Worm (Caenorhabditis elegans): ENCODE measurements around the gene C10C5.3.

The C10C5.3 gene

ce11 chrIV:9376550-9376949 lies 1.9 kb downstream of the C10C5.3 start:
- TF ChIP-seq nhr-11 (tag; optimal IDR thresholded peaks at IDR 0.05): no peak
- no peak for TF ChIP-seq hif-1 (tag; optimal IDR thresholded peaks at IDR 0.05)
- TF ChIP-seq unc-130 (GFP tag; optimal IDR thresholded peaks at IDR 0.05): no peak
- TF ChIP-seq F37D6.2 (tag; optimal IDR thresholded peaks at IDR 0.05): no peak
- TF ChIP-seq ceh-82 (tag; optimal IDR thresholded peaks at IDR 0.05): no peak
- peak; percentile 70 for TF ChIP-seq dmd-6 (GFP tag; IDR thresholded peaks at IDR 0.05)
- TF ChIP-seq nhr-28 (tag; optimal IDR thresholded peaks at IDR 0.05): peak; percentile 39
- no peak for TF ChIP-seq mdl-1 (tag; optimal IDR thresholded peaks at IDR 0.05)
- TF ChIP-seq set-16 (GFP tag; IDR thresholded peaks at IDR 0.05): no peak
- peak; percentile 36 for TF ChIP-seq hlh-30 (tag; optimal IDR thresholded peaks at IDR 0.05; ENCODE audit: insufficient read depth)
- no peak for TF ChIP-seq gei-8 (GFP tag; optimal IDR thresholded peaks at IDR 0.05)
- TF ChIP-seq Y75B8A.6 (GFP tag; IDR thresholded peaks at IDR 0.05): no peak
- no peak for TF ChIP-seq T20F7.1 (GFP tag; optimal IDR thresholded peaks at IDR 0.05)
- no peak for TF ChIP-seq hmg-1.1 (GFP tag; IDR thresholded peaks at IDR 0.05)
- no peak for TF ChIP-seq daf-19 (GFP tag; conservative IDR thresholded peaks at IDR 0.05)
- no peak for TF ChIP-seq lir-3 (tag; optimal IDR thresholded peaks at IDR 0.05)
- no peak for TF ChIP-seq saeg-2 (GFP tag; IDR thresholded peaks at IDR 0.05)
- no peak for TF ChIP-seq dpl-1 (GFP tag; optimal IDR thresholded peaks at IDR 0.05)
- TF ChIP-seq aha-1 (tag): no peak
- TF ChIP-seq daf-8 (GFP tag; IDR thresholded peaks at IDR 0.05): no peak
- no peak for TF ChIP-seq F26F4.8 (GFP tag; conservative IDR thresholded peaks at IDR 0.05)
- peak; percentile 49 for TF ChIP-seq dve-1 (tag; optimal IDR thresholded peaks at IDR 0.05; ENCODE audit: insufficient read depth)
- TF ChIP-seq lin-29 (GFP tag; IDR thresholded peaks at IDR 0.05): no peak
- no peak for TF ChIP-seq mes-2 (tag; optimal IDR thresholded peaks at IDR 0.05; ENCODE audit: poor library complexity, severe bottlenecking)
- TF ChIP-seq nhr-77 (tag; optimal IDR thresholded peaks at IDR 0.05): no peak
- TF ChIP-seq dmd-9 (GFP tag; IDR thresholded peaks at IDR 0.05): no peak
- no peak for TF ChIP-seq nhr-102 (tag; optimal IDR thresholded peaks at IDR 0.05)
- peak in 1 of 2 experiments; percentile 31 for TF ChIP-seq lsy-2 (tag; optimal IDR thresholded peaks at IDR 0.05)
- no peak for TF ChIP-seq ceh-32 (tag; optimal IDR thresholded peaks at IDR 0.05; ENCODE audit: poor library complexity)
- no peak for TF ChIP-seq F49E8.2 (tag; optimal IDR thresholded peaks at IDR 0.05; ENCODE audit: borderline replicate concordance)
- no peak for TF ChIP-seq aly-2 (tag; optimal IDR thresholded peaks at IDR 0.05)
- TF ChIP-seq nhr-6 (tag; optimal IDR thresholded peaks at IDR 0.05): no peak
- TF ChIP-seq ama-1 (optimal IDR thresholded peaks at IDR 0.05): no peak
- TF ChIP-seq ceh-28 (tag; optimal IDR thresholded peaks at IDR 0.05): no peak
- TF ChIP-seq mxl-2 (GFP tag; conservative IDR thresholded peaks at IDR 0.05): no peak
- TF ChIP-seq F44E2.7 (GFP tag; IDR thresholded peaks at IDR 0.05): no peak
- TF ChIP-seq spr-3 (GFP tag; optimal IDR thresholded peaks at IDR 0.05): no peak
- TF ChIP-seq tra-1 (GFP tag; IDR thresholded peaks at IDR 0.05): peak; percentile 59; the same call in 1 of the 2 replicates
- TF ChIP-seq nhr-10 (tag; optimal IDR thresholded peaks at IDR 0.05): no peak
- no peak for TF ChIP-seq sdz-12 (GFP tag; optimal IDR thresholded peaks at IDR 0.05)
- TF ChIP-seq zip-11 (GFP tag; IDR thresholded peaks at IDR 0.05): no peak
- no peak for TF ChIP-seq fkh-10 (GFP tag; optimal IDR thresholded peaks at IDR 0.05)
- no peak for TF ChIP-seq ceh-44 (GFP tag; IDR thresholded peaks at IDR 0.05)
- TF ChIP-seq lim-7 (GFP tag; IDR thresholded peaks at IDR 0.05): no peak
- no peak for TF ChIP-seq Y48G9A.11 (GFP tag; IDR thresholded peaks at IDR 0.05)
- no peak for TF ChIP-seq zag-1 (tag; optimal IDR thresholded peaks at IDR 0.05)
- no peak for TF ChIP-seq snpc-4 (tag; optimal IDR thresholded peaks at IDR 0.05)
- TF ChIP-seq nhr-41 (GFP tag; IDR thresholded peaks at IDR 0.05): no peak
- TF ChIP-seq nhr-48 (tag; optimal IDR thresholded peaks at IDR 0.05): no peak
- peak; percentile 65 for TF ChIP-seq nhr-25 (tag; optimal IDR thresholded peaks at IDR 0.05; ENCODE audit: borderline replicate concordance, insufficient read depth)
- TF ChIP-seq pha-4 (GFP tag; IDR thresholded peaks at IDR 0.05): no peak
- no peak for TF ChIP-seq pha-4 (tag; optimal IDR thresholded peaks at IDR 0.05)

All from whole organism, L4 larva.